Worm (Caenorhabditis elegans) whole organism, L4 larva: ENCODE data around the gene clec-153.

Experiments used
- ceh-82 ChIP-seq: sonication (generic microtip); optimal IDR thresholded peaks from 2 replicates; lab custom pipeline; 2017; ENCODE audit warnings: missing biosample characterization, missing genetic modification characterization
- fkh-10 ChIP-seq: fragments of 150-350 bp; optimal IDR thresholded peaks from 2 replicates; lab custom pipeline; 2014; ENCODE audit warnings: missing biosample characterization, missing genetic modification reagents, missing genetic modification characterization
- fos-1 ChIP-seq: fragments of 150-350 bp; optimal IDR thresholded peaks from 2 replicates; lab custom pipeline; 2014; ENCODE audit warnings: missing biosample characterization, missing genetic modification characterization
- hlh-30 ChIP-seq: sonication (generic microtip); optimal IDR thresholded peaks from 2 replicates; lab custom pipeline; 2017; ENCODE audit warnings: antibody characterized with exemption, mild to moderate bottlenecking, missing genetic modification characterization, missing compliant biosample characterization; ENCODE audit not compliant: insufficient read depth
- lin-13 ChIP-seq: fragments of 150-350 bp; optimal IDR thresholded peaks from 2 replicates; lab custom pipeline; 2014; ENCODE audit warnings: missing biosample characterization, missing genetic modification reagents, missing genetic modification characterization
- lin-15B ChIP-seq: fragments of 150-350 bp; sonication (generic microtip); optimal IDR thresholded peaks from 3 replicates; lab custom pipeline; 2014; ENCODE audit warnings: missing biosample characterization, missing genetic modification characterization
- lin-29 ChIP-seq: fragments of 200-800 bp; sonication (Bioruptor generic); IDR thresholded peaks from 2 replicates; pipeline ENCODE4 v1.3.6; 2022; ENCODE audit warnings: missing genetic modification reagents, missing genetic modification characterization, missing compliant biosample characterization
- lin-39 ChIP-seq: fragments of 150-350 bp; optimal IDR thresholded peaks from 2 replicates; lab custom pipeline; 2014; ENCODE audit warnings: missing biosample characterization, missing genetic modification reagents, missing genetic modification characterization
- lir-3 ChIP-seq: sonication (generic microtip); optimal IDR thresholded peaks from 2 replicates; lab custom pipeline; 2016; ENCODE audit warnings: mild to moderate bottlenecking, missing genetic modification characterization, missing compliant biosample characterization
- nhr-237 ChIP-seq: sonication (generic microtip); optimal IDR thresholded peaks from 2 replicates; lab custom pipeline; 2017; ENCODE audit warnings: missing biosample characterization, missing genetic modification characterization
- nhr-76 ChIP-seq: fragments of 150-350 bp; optimal IDR thresholded peaks from 2 replicates; lab custom pipeline; 2014; ENCODE audit warnings: missing biosample characterization, missing genetic modification characterization
- set-16 ChIP-seq: fragments of 200-800 bp; sonication (Bioruptor generic); IDR thresholded peaks from 2 replicates; pipeline ENCODE4 v1.3.6; 2022; ENCODE audit warnings: missing genetic modification reagents, missing genetic modification characterization, missing compliant biosample characterization
- snpc-4 ChIP-seq: fragments of 150-350 bp; optimal IDR thresholded peaks from 2 replicates; lab custom pipeline; 2014; ENCODE audit warnings: missing biosample characterization, missing genetic modification characterization

DNA sequence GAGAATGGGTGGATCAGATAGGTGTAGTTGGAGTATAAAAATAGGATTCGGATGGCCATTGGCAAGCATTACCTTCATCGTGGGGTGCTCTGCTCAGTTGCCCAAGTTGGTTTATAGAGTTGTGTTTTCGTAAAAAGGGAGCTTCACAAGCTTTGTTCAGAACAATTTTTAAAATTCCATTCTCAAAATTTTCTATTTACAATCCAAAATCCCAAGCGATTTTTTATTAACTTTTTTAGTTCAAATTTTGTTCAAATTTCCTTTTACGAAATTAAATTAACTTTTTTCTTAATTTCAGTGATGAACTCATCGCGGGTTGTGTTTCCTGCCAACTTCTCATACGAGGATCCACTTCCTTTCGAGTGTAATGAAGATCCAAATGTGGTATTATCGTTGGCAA, 42.4 kb downstream of the clec-153 start, which contains the start of gene srg-10:
- TF ChIP-seq fkh-10 (GFP tag; lab: Kevin White, UChicago) (no peak), hlh-30 (tag; lab: Kevin White, UChicago) (no peak), lin-13 (GFP tag; lab: Kevin White, UChicago) (no peak), fos-1 (no peak), lin-29 (GFP tag; lab: Robert Waterston, UW) (no peak), lin-39 (tag; lab: Kevin White, UChicago) (no peak), nhr-76 (no peak), set-16 (GFP tag; lab: Robert Waterston, UW) (no peak), snpc-4 (no peak), nhr-237 (no peak), lir-3 (tag; lab: Kevin White, UChicago) (no peak), lin-15B (tag; lab: Kevin White, UChicago) (no peak), ceh-82 (tag; lab: Kevin White, UChicago) (no peak)
